Fruit fly (Drosophila melanogaster): ENCODE results near the gene FER.

Gene FER

dm6 chr3R:9401127-9401603 lies 6.8 kb upstream of the FER start, which contains the start of the genes RpL34b and CG8132 (continued):
- peak; percentile 34; the same call in 1 of the 2 replicates for TF ChIP-seq inv (GFP tag; IDR thresholded peaks at IDR 0.05; ENCODE audit: partially characterized antibody)
- TF ChIP-seq vfl (GFP tag; optimal IDR thresholded peaks at IDR 0.05), result peak; percentile 98
- peak; percentile 95 for TF ChIP-seq Usf (GFP tag; optimal IDR thresholded peaks at IDR 0.05)
- peak; percentile 89 for TF ChIP-seq CG10979 (tag; optimal IDR thresholded peaks at IDR 0.05)
- no peak for TF ChIP-seq br (optimal IDR thresholded peaks at IDR 0.05)
- TF ChIP-seq psq (GFP tag; optimal IDR thresholded peaks at IDR 0.05), result peak; percentile 87
- no peak for TF ChIP-seq CG34224 (GFP tag; IDR thresholded peaks at IDR 0.05; ENCODE audit: partially characterized antibody)
- TF ChIP-seq Abd-B (GFP tag; optimal IDR thresholded peaks at IDR 0.05), result peak; percentile 94
- peak; percentile 93 for TF ChIP-seq Awh (GFP tag; IDR thresholded peaks at IDR 0.05)
- peak; percentile 33 for TF ChIP-seq Tbp (GFP tag; optimal IDR thresholded peaks at IDR 0.05)
- TF ChIP-seq Bgb (GFP tag; IDR thresholded peaks at IDR 0.05; ENCODE audit: partially characterized antibody), result peak; percentile 61
- TF ChIP-seq her (GFP tag; optimal IDR thresholded peaks at IDR 0.05), result peak; percentile 94
- TF ChIP-seq CG34376 (GFP tag; optimal IDR thresholded peaks at IDR 0.05), result peak; percentile 99
- peak; percentile 90 for TF ChIP-seq CG18476 (GFP tag; optimal IDR thresholded peaks at IDR 0.05)
- TF ChIP-seq CG7372 (GFP tag; IDR thresholded peaks at IDR 0.05), result peak; percentile 93
- TF ChIP-seq Hey (tag; optimal IDR thresholded peaks at IDR 0.05), result peak; percentile 95
- peak; percentile 97 for TF ChIP-seq CG13624 (GFP tag; optimal IDR thresholded peaks at IDR 0.05)
- peak; percentile 94 for TF ChIP-seq CG8388 (GFP tag; optimal IDR thresholded peaks at IDR 0.05)
- TF ChIP-seq CG1603 (tag; optimal IDR thresholded peaks at IDR 0.05), result peak; percentile 95
- peak; percentile 87 for TF ChIP-seq CG31388 (GFP tag; optimal IDR thresholded peaks at IDR 0.05)
- TF ChIP-seq MTF-1 (GFP tag; optimal IDR thresholded peaks at IDR 0.05; ENCODE audit: borderline replicate concordance), result peak; percentile 95
- TF ChIP-seq D19B (GFP tag; optimal IDR thresholded peaks at IDR 0.05), result peak; percentile 87
- TF ChIP-seq lola (GFP tag; optimal IDR thresholded peaks at IDR 0.05), result peak in 1 of 3 experiments; percentile 92
- TF ChIP-seq GATAe (GFP tag; conservative IDR thresholded peaks at IDR 0.05), result peak; percentile 95
- peak; percentile 97 for TF ChIP-seq sug (tag; optimal IDR thresholded peaks at IDR 0.05)
- TF ChIP-seq CG2712 (tag; optimal IDR thresholded peaks at IDR 0.05), result peak; percentile 97
- TF ChIP-seq ab (GFP tag; optimal IDR thresholded peaks at IDR 0.05), result peak; percentile 87
- TF ChIP-seq CG4328 (GFP tag; optimal IDR thresholded peaks at IDR 0.05), result peak; percentile 97
- TF ChIP-seq p53 (GFP tag; optimal IDR thresholded peaks at IDR 0.05), result peak; percentile 94
- TF ChIP-seq trh (GFP tag; optimal IDR thresholded peaks at IDR 0.05), result peak; percentile 87
- TF ChIP-seq scrt (GFP tag; optimal IDR thresholded peaks at IDR 0.05), result peak; percentile 99
- TF ChIP-seq CG1602 (GFP tag; optimal IDR thresholded peaks at IDR 0.05), result peak; percentile 96
- peak; percentile 86 for TF ChIP-seq Optix (GFP tag; IDR thresholded peaks at IDR 0.05)
- TF ChIP-seq CG15601 (tag; optimal IDR thresholded peaks at IDR 0.05), result peak; percentile 92
- peak; percentile 90 for TF ChIP-seq odd (GFP tag; optimal IDR thresholded peaks at IDR 0.05)
- peak in 1 of 2 experiments; percentile 0 for TF ChIP-seq eve (GFP tag; optimal IDR thresholded peaks at IDR 0.05)
- peak; percentile 93 for TF ChIP-seq CG15514 (GFP tag; optimal IDR thresholded peaks at IDR 0.05)
- TF ChIP-seq mld (GFP tag; IDR thresholded peaks at IDR 0.05; ENCODE audit: partially characterized antibody), result no peak
- no peak for TF ChIP-seq Lpt (GFP tag; optimal IDR thresholded peaks at IDR 0.05)
- no peak for TF ChIP-seq cad (GFP tag; optimal IDR thresholded peaks at IDR 0.05)
- TF ChIP-seq CG18619 (GFP tag; optimal IDR thresholded peaks at IDR 0.05), result peak; percentile 96
- peak; percentile 91 for TF ChIP-seq zen (tag; optimal IDR thresholded peaks at IDR 0.05)
- TF ChIP-seq CG16779 (GFP tag; IDR thresholded peaks at IDR 0.05), result peak; percentile 83
- no peak for TF ChIP-seq pan (optimal IDR thresholded peaks at IDR 0.05)
- peak in 1 of 2 experiments; percentile 96 for TF ChIP-seq pan (GFP tag; optimal IDR thresholded peaks at IDR 0.05 in 1 of 2, IDR thresholded peaks at IDR 0.05 in 1 of 2)
- peak; percentile 87 for TF ChIP-seq croc (GFP tag; conservative IDR thresholded peaks at IDR 0.05)
- TF ChIP-seq oc (tag; optimal IDR thresholded peaks at IDR 0.05), result peak; percentile 91
- TF ChIP-seq dm (GFP tag; optimal IDR thresholded peaks at IDR 0.05), result peak; percentile 100
- peak; percentile 95 for TF ChIP-seq CG30431 (GFP tag; optimal IDR thresholded peaks at IDR 0.05)
- TF ChIP-seq CG14860 (GFP tag; IDR thresholded peaks at IDR 0.05; ENCODE audit: partially characterized antibody), result no peak; the same call in 2 of the 3 replicates

Data from whole organism, embryonic.